Fruit fly (Drosophila melanogaster): ENCODE data around the gene eIF4E1.

Gene eIF4E1

dm6 chr3L:9419328-9419727 lies 17.1 kb upstream of the eIF4E1 start:
- TF ChIP-seq sv (GFP tag; optimal IDR thresholded peaks at IDR 0.05) (no peak), h (GFP tag; optimal IDR thresholded peaks at IDR 0.05) (peak; percentile 37)

dm6 chr3L:9417288-9417687 lies 15.0 kb upstream of the eIF4E1 start, which contains the start of gene CG3982:
TSS of gene CG3982 (minus strand) at chr3L:9417388.
- TF ChIP-seq CrebA (GFP tag; optimal IDR thresholded peaks at IDR 0.05; ENCODE audit: borderline replicate concordance) (no peak), Hr83 (GFP tag; optimal IDR thresholded peaks at IDR 0.05; ENCODE audit: poor library complexity, severe bottlenecking) (no peak), HLH106 (tag; optimal IDR thresholded peaks at IDR 0.05) (no peak), Rel (GFP tag; optimal IDR thresholded peaks at IDR 0.05) (no peak), Rel (tag; optimal IDR thresholded peaks at IDR 0.05) (no peak), Dfd (GFP tag; optimal IDR thresholded peaks at IDR 0.05) (no peak), foxo (GFP tag; optimal IDR thresholded peaks at IDR 0.05) (no peak), Dif (GFP tag; optimal IDR thresholded peaks at IDR 0.05; ENCODE audit: partially characterized antibody) (no peak), CG9705 (GFP tag; optimal IDR thresholded peaks at IDR 0.05) (no peak)

dm6 chr3L:9410754-9411423 lies 8.6 kb upstream of the eIF4E1 start, which contains the start of the genes CG4022 and Cpsf5:
TSS of gene CG4022 (minus strand) at chr3L:9410832.
TSS of gene Cpsf5 (plus strand) at chr3L:9411038.
- TF ChIP-seq dmrt93B (GFP tag; optimal IDR thresholded peaks at IDR 0.05) (no peak), brk (GFP tag; optimal IDR thresholded peaks at IDR 0.05) (peak; percentile 86), br (GFP tag; optimal IDR thresholded peaks at IDR 0.05) (peak; percentile 78), Sp1 (GFP tag; optimal IDR thresholded peaks at IDR 0.05) (peak; percentile 76), N (GFP tag; optimal IDR thresholded peaks at IDR 0.05) (no peak), sage (GFP tag; optimal IDR thresholded peaks at IDR 0.05) (peak; percentile 56), foxo (GFP tag; optimal IDR thresholded peaks at IDR 0.05) (peak in 1 of 2 experiments; percentile 86), Jra (GFP tag; optimal IDR thresholded peaks at IDR 0.05) (peak; percentile 77), Rel (GFP tag; optimal IDR thresholded peaks at IDR 0.05) (no peak), Rel (tag; optimal IDR thresholded peaks at IDR 0.05) (peak; percentile 60), jim (GFP tag; optimal IDR thresholded peaks at IDR 0.05) (no peak), CG9705 (GFP tag; optimal IDR thresholded peaks at IDR 0.05) (peak; percentile 77), OdsH (GFP tag; optimal IDR thresholded peaks at IDR 0.05) (peak; percentile 77), h (GFP tag; optimal IDR thresholded peaks at IDR 0.05) (peak; percentile 77), Hr83 (GFP tag; optimal IDR thresholded peaks at IDR 0.05; ENCODE audit: poor library complexity, severe bottlenecking) (peak; percentile 22), psq (GFP tag; optimal IDR thresholded peaks at IDR 0.05) (peak; percentile 58), tai (GFP tag; optimal IDR thresholded peaks at IDR 0.05) (no peak), CrebA (GFP tag; optimal IDR thresholded peaks at IDR 0.05; ENCODE audit: borderline replicate concordance) (no peak), fru (GFP tag; optimal IDR thresholded peaks at IDR 0.05) (peak; percentile 61), GATAd (GFP tag; optimal IDR thresholded peaks at IDR 0.05) (peak; percentile 22), dsf (GFP tag; optimal IDR thresholded peaks at IDR 0.05; ENCODE audit: borderline replicate concordance) (peak; percentile 71), lola (GFP tag; optimal IDR thresholded peaks at IDR 0.05) (no peak), Myc (optimal IDR thresholded peaks at IDR 0.05) (no peak), Dif (GFP tag; optimal IDR thresholded peaks at IDR 0.05; ENCODE audit: partially characterized antibody) (no peak), woc (GFP tag; optimal IDR thresholded peaks at IDR 0.05) (peak; percentile 66), Hr78 (GFP tag; optimal IDR thresholded peaks at IDR 0.05) (no peak), Mio (GFP tag; optimal IDR thresholded peaks at IDR 0.05) (no peak), Dfd (GFP tag; optimal IDR thresholded peaks at IDR 0.05) (no peak), rgr (GFP tag; optimal IDR thresholded peaks at IDR 0.05) (peak; percentile 88), pan (optimal IDR thresholded peaks at IDR 0.05) (no peak), usp (GFP tag; optimal IDR thresholded peaks at IDR 0.05) (no peak), CG32264 (GFP tag; optimal IDR thresholded peaks at IDR 0.05) (no peak), Vsx2 (GFP tag; optimal IDR thresholded peaks at IDR 0.05; ENCODE audit: partially characterized antibody) (no peak), Abd-B (GFP tag; optimal IDR thresholded peaks at IDR 0.05) (no peak), ey (GFP tag; optimal IDR thresholded peaks at IDR 0.05) (peak; percentile 81), dl (GFP tag; optimal IDR thresholded peaks at IDR 0.05; ENCODE audit: insufficient read depth in 1 of 2, partially characterized antibody in 2 of 2) (no peak), HLH106 (tag; optimal IDR thresholded peaks at IDR 0.05) (peak; percentile 84), sv (GFP tag; optimal IDR thresholded peaks at IDR 0.05) (peak; percentile 81), Hnf4 (GFP tag; optimal IDR thresholded peaks at IDR 0.05) (peak; percentile 77)
